Worm (Caenorhabditis elegans): ENCODE data around the gene K12H6.2.

ce11 chrII:2861385-2862099 is 46.2 kb upstream of the K12H6.2 start:
- TF ChIP-seq him-1 (tag; optimal IDR thresholded peaks at IDR 0.05), result no peak
- peak; percentile 6 for TF ChIP-seq dao-5 (tag; optimal IDR thresholded peaks at IDR 0.05)
- no peak for TF ChIP-seq W03F9.2 (tag; optimal IDR thresholded peaks at IDR 0.05)
